Worm (Caenorhabditis elegans) whole organism, young adult: ENCODE data around the gene nspc-15.
A peak's percentile ranks its signal among the peaks of the same experiment; 100 is the strongest.

Source experiments
- B0035.1 ChIP-seq: sonication (generic microtip); optimal IDR thresholded peaks from 2 replicates; lab custom pipeline; 2016; ENCODE audit warnings: missing genetic modification characterization, mild to moderate bottlenecking, missing compliant biosample characterization, missing genotype, missing genetic modification reagents
- B0261.1 ChIP-seq: sonication (generic microtip); optimal IDR thresholded peaks from 2 replicates; lab custom pipeline; 2016; ENCODE audit warnings: mild to moderate bottlenecking, missing genetic modification characterization, moderate library complexity, missing compliant biosample characterization
- B0336.3 ChIP-seq: fragments of 200-800 bp; sonication (Bioruptor generic); IDR thresholded peaks from 2 replicates; pipeline ENCODE4 v1.3.6; 2022; ENCODE audit warnings: missing genetic modification characterization, missing compliant biosample characterization
- C06A6.2 ChIP-seq: fragments of 200-800 bp; sonication (Bioruptor generic); conservative IDR thresholded peaks from 2 replicates; pipeline ENCODE4 v1.3.6; 2022; ENCODE audit warnings: missing genetic modification characterization, missing compliant biosample characterization
- C17E4.6 ChIP-seq: fragments of 200-800 bp; sonication (Bioruptor generic); IDR thresholded peaks from 2 replicates; pipeline ENCODE4 v1.3.6; 2022; ENCODE audit warnings: missing genetic modification reagents, missing genetic modification characterization, missing compliant biosample characterization
- D2030.7 ChIP-seq: fragments of 200-800 bp; sonication (Bioruptor generic); IDR thresholded peaks from 2 replicates; pipeline ENCODE4 v1.3.6; 2022; ENCODE audit warnings: missing genetic modification reagents, missing genetic modification characterization, missing compliant biosample characterization
- F52B5.7 ChIP-seq: sonication (generic microtip); optimal IDR thresholded peaks from 2 replicates; lab custom pipeline; 2016; ENCODE audit warnings: mild to moderate bottlenecking, missing genetic modification characterization, missing compliant biosample characterization
- Y53F4B.3 ChIP-seq: fragments of 200-800 bp; sonication (Bioruptor generic); IDR thresholded peaks from 2 replicates; pipeline ENCODE4 v1.3.6; 2022; ENCODE audit warnings: missing genetic modification reagents, missing genetic modification characterization, missing compliant biosample characterization
- Y53G8AR.9 ChIP-seq: fragments of 200-800 bp; sonication (Bioruptor generic); conservative IDR thresholded peaks from 2 replicates; pipeline ENCODE4 v1.3.6; 2022; ENCODE audit warnings: missing genetic modification reagents, missing genetic modification characterization, missing compliant biosample characterization
- Y56A3A.18 ChIP-seq: fragments of 200-800 bp; sonication (Bioruptor generic); IDR thresholded peaks from 2 replicates; pipeline ENCODE4 v1.3.6; 2022; ENCODE audit warnings: missing genetic modification reagents, missing genetic modification characterization, missing compliant biosample characterization
- Y67H2A.10 ChIP-seq: fragments of 200-800 bp; sonication (Bioruptor generic); conservative IDR thresholded peaks from 2 replicates; pipeline ENCODE4 v1.3.6; 2022; ENCODE audit warnings: missing genetic modification reagents, missing genetic modification characterization, missing compliant biosample characterization
- akir-1 ChIP-seq: fragments of 200-800 bp; sonication (Bioruptor generic); optimal IDR thresholded peaks from 2 replicates; lab custom pipeline; 2018; ENCODE audit warnings: mild to moderate bottlenecking, missing genetic modification characterization, moderate library complexity, missing compliant biosample characterization
- attf-6 ChIP-seq: fragments of 200-800 bp; sonication (Bioruptor generic); IDR thresholded peaks from 2 replicates; pipeline ENCODE4 v1.3.6; 2022; ENCODE audit warnings: missing genetic modification reagents, missing genetic modification characterization, missing compliant biosample characterization
- bed-2 ChIP-seq: fragments of 200-800 bp; sonication (Bioruptor generic); IDR thresholded peaks from 2 replicates; pipeline ENCODE4 v1.3.6; 2022; ENCODE audit warnings: missing genetic modification reagents, missing genetic modification characterization, missing compliant biosample characterization
- ccch-3 ChIP-seq: fragments of 200-800 bp; sonication (Bioruptor generic); optimal IDR thresholded peaks from 2 replicates; lab custom pipeline; 2018; ENCODE audit warnings: mild to moderate bottlenecking, missing genetic modification characterization, missing compliant biosample characterization
- ceh-27 ChIP-seq: fragments of 200-800 bp; sonication (Bioruptor generic); optimal IDR thresholded peaks from 2 replicates; lab custom pipeline; 2018; ENCODE audit warnings: mild to moderate bottlenecking, missing genetic modification characterization, moderate library complexity, missing compliant biosample characterization
- die-1 ChIP-seq: sonication (generic microtip); optimal IDR thresholded peaks from 2 replicates; lab custom pipeline; 2016; ENCODE audit warnings: missing genotype, mild to moderate bottlenecking, missing genetic modification characterization, missing compliant biosample characterization
- dox-1 ChIP-seq: fragments of 200-800 bp; sonication (Bioruptor generic); IDR thresholded peaks from 2 replicates; pipeline ENCODE4 v1.3.6; 2022; ENCODE audit warnings: missing genetic modification reagents, missing genetic modification characterization, missing compliant biosample characterization
- dpff-1 ChIP-seq: sonication (generic microtip); optimal IDR thresholded peaks from 2 replicates; lab custom pipeline; 2017; ENCODE audit warnings: mild to moderate bottlenecking, missing genetic modification characterization, missing compliant biosample characterization
- efl-1 ChIP-seq: fragments of 150-350 bp; optimal IDR thresholded peaks from 2 replicates; lab custom pipeline; 2014; ENCODE audit warnings: missing biosample characterization, missing genetic modification reagents, missing genetic modification characterization
- fkh-3 ChIP-seq: sonication (generic microtip); optimal IDR thresholded peaks from 2 replicates; lab custom pipeline; 2016; ENCODE audit warnings: mild to moderate bottlenecking, missing genetic modification characterization, missing compliant biosample characterization
- gei-17 ChIP-seq: fragments of 200-800 bp; sonication (Bioruptor generic); optimal IDR thresholded peaks from 2 replicates; lab custom pipeline; 2018; ENCODE audit warnings: mild to moderate bottlenecking, missing genetic modification characterization, missing compliant biosample characterization
- him-1 ChIP-seq: sonication (generic microtip); optimal IDR thresholded peaks from 2 replicates; lab custom pipeline; 2016; ENCODE audit warnings: missing genotype, missing genetic modification reagents, missing genetic modification characterization, missing compliant biosample characterization
- hlh-12 ChIP-seq: sonication (generic microtip); optimal IDR thresholded peaks from 2 replicates; lab custom pipeline; 2016; ENCODE audit warnings: missing genetic modification characterization, missing compliant biosample characterization
- hmg-1.2 ChIP-seq: fragments of 200-800 bp; sonication (Bioruptor generic); IDR thresholded peaks from 2 replicates; pipeline ENCODE4 v1.3.6; 2022; ENCODE audit warnings: missing genetic modification reagents, missing genetic modification characterization, missing compliant biosample characterization
- hmg-20 ChIP-seq: fragments of 200-800 bp; sonication (Bioruptor generic); IDR thresholded peaks from 2 replicates; pipeline ENCODE4 v1.3.6; 2022; ENCODE audit warnings: missing genetic modification reagents, missing genetic modification characterization, missing compliant biosample characterization
- hsf-1 ChIP-seq: fragments of 200-800 bp; sonication (Bioruptor generic); IDR thresholded peaks from 2 replicates; pipeline ENCODE4 v1.3.6; 2022; ENCODE audit warnings: missing genetic modification reagents, missing genetic modification characterization, missing compliant biosample characterization
- let-526 ChIP-seq: fragments of 200-800 bp; sonication (Bioruptor generic); IDR thresholded peaks from 2 replicates; pipeline ENCODE4 v1.3.6; 2022; ENCODE audit warnings: missing genetic modification reagents, missing genetic modification characterization, missing compliant biosample characterization
- lin-35 ChIP-seq, 3 experiments: fragments of 150-350 bp in 2 of 3; sonication (generic microtip) in 1 of 3; optimal IDR thresholded peaks; 2 replicates each; lab custom pipeline; 2014 to 2018; ENCODE audit warnings: missing biosample characterization in 3 of 3, missing genetic modification characterization in 3 of 3, missing genetic modification reagents in 3 of 3
- lin-54 ChIP-seq: fragments of 200-800 bp; sonication (Bioruptor generic); optimal IDR thresholded peaks from 2 replicates; lab custom pipeline; 2018; ENCODE audit warnings: mild to moderate bottlenecking, missing genetic modification characterization, missing compliant biosample characterization
- lir-1 ChIP-seq: fragments of 200-800 bp; sonication (Bioruptor generic); conservative IDR thresholded peaks from 2 replicates; pipeline ENCODE4 v1.3.6; 2022; ENCODE audit warnings: missing genetic modification reagents, missing genetic modification characterization, missing compliant biosample characterization
- lsy-27 ChIP-seq: sonication (generic microtip); optimal IDR thresholded peaks from 2 replicates; lab custom pipeline; 2017; ENCODE audit warnings: missing genetic modification characterization, mild to moderate bottlenecking, missing compliant biosample characterization, antibody characterized with exemption, missing genotype, borderline replicate concordance; ENCODE audit not compliant: insufficient read depth
- madf-3 ChIP-seq: fragments of 200-800 bp; sonication (Bioruptor generic); IDR thresholded peaks from 2 replicates; pipeline ENCODE4 v1.3.6; 2022; ENCODE audit warnings: missing genetic modification reagents, missing genetic modification characterization, missing compliant biosample characterization
- madf-6 ChIP-seq: fragments of 200-800 bp; sonication (Bioruptor generic); IDR thresholded peaks from 2 replicates; pipeline ENCODE4 v1.3.6; 2022; ENCODE audit warnings: missing genetic modification reagents, missing genetic modification characterization, missing compliant biosample characterization
- madf-8 ChIP-seq: fragments of 200-800 bp; sonication (Bioruptor generic); conservative IDR thresholded peaks from 2 replicates; pipeline ENCODE4 v1.3.6; 2022; ENCODE audit warnings: missing genetic modification reagents, missing genetic modification characterization, missing compliant biosample characterization
- mel-28 ChIP-seq: sonication (generic microtip); optimal IDR thresholded peaks from 2 replicates; lab custom pipeline; 2016; ENCODE audit warnings: borderline replicate concordance, mild to moderate bottlenecking, missing genetic modification characterization, missing compliant biosample characterization
- mes-4 ChIP-seq: sonication (generic microtip); optimal IDR thresholded peaks from 2 replicates; lab custom pipeline; 2016; ENCODE audit warnings: missing genotype, missing genetic modification characterization, missing compliant biosample characterization
- nfyb-1 ChIP-seq: fragments of 200-800 bp; sonication (Bioruptor generic); IDR thresholded peaks from 2 replicates; pipeline ENCODE4 v1.3.6; 2022; ENCODE audit warnings: missing genetic modification reagents, missing genetic modification characterization, missing compliant biosample characterization
- nhr-179 ChIP-seq: sonication (generic microtip); optimal IDR thresholded peaks from 2 replicates; lab custom pipeline; 2016; ENCODE audit warnings: mild to moderate bottlenecking, missing genetic modification characterization, missing compliant biosample characterization
- nhr-80 ChIP-seq: sonication (generic microtip); optimal IDR thresholded peaks from 2 replicates; lab custom pipeline; 2016; ENCODE audit warnings: missing genetic modification characterization, missing compliant biosample characterization
- nhr-90 ChIP-seq: sonication (generic microtip); optimal IDR thresholded peaks from 2 replicates; lab custom pipeline; 2016; ENCODE audit warnings: missing genotype, mild to moderate bottlenecking, missing genetic modification characterization, missing compliant biosample characterization
- snpc-1.3 ChIP-seq: sonication (generic microtip); optimal IDR thresholded peaks from 2 replicates; lab custom pipeline; 2017; ENCODE audit warnings: missing genetic modification characterization, mild to moderate bottlenecking, missing compliant biosample characterization, antibody characterized with exemption, moderate library complexity, missing genotype, missing genetic modification reagents; ENCODE audit not compliant: insufficient read depth
- snpc-3.4 ChIP-seq: sonication (generic microtip); optimal IDR thresholded peaks from 2 replicates; lab custom pipeline; 2017; ENCODE audit warnings: missing genetic modification characterization, mild to moderate bottlenecking, missing compliant biosample characterization, antibody characterized with exemption, moderate library complexity, missing genotype, missing genetic modification reagents
- somi-1 ChIP-seq: fragments of 200-800 bp; sonication (Bioruptor generic); optimal IDR thresholded peaks from 2 replicates; lab custom pipeline; 2018; ENCODE audit warnings: mild to moderate bottlenecking, missing genetic modification characterization, missing compliant biosample characterization
- sptf-2 ChIP-seq: fragments of 200-800 bp; sonication (Bioruptor generic); optimal IDR thresholded peaks from 2 replicates; lab custom pipeline; 2018; ENCODE audit warnings: mild to moderate bottlenecking, missing genetic modification characterization, missing compliant biosample characterization
- tlf-1 ChIP-seq: fragments of 200-800 bp; sonication (Bioruptor generic); optimal IDR thresholded peaks from 2 replicates; lab custom pipeline; 2018; ENCODE audit warnings: mild to moderate bottlenecking, missing genetic modification characterization, missing compliant biosample characterization
- xnd-1 ChIP-seq: sonication (generic microtip); optimal IDR thresholded peaks from 2 replicates; lab custom pipeline; 2016; ENCODE audit warnings: missing genotype, missing genetic modification reagents, missing genetic modification characterization, missing compliant biosample characterization

The nspc-15 gene

ce11 chrX:12362951-12363486, 2.5 kb downstream of the nspc-15 start (continued):
- TF ChIP-seq dpff-1: peak; percentile 86
- TF ChIP-seq nfyb-1: peak; percentile 95
- peak; percentile 91 for TF ChIP-seq nhr-90 (tag; lab: Kevin White, UChicago)
- peak; percentile 96 for TF ChIP-seq dox-1
- TF ChIP-seq efl-1 (GFP tag; lab: Kevin White, UChicago): no peak
- TF ChIP-seq die-1: peak; percentile 66
- peak; percentile 81 for TF ChIP-seq mel-28 (tag; lab: Kevin White, UChicago)
- TF ChIP-seq nhr-179 (tag; lab: Kevin White, UChicago): peak; percentile 81
- no peak for TF ChIP-seq xnd-1 (tag; lab: Kevin White, UChicago)
- peak; percentile 99 for TF ChIP-seq B0336.3 (GFP tag; lab: Robert Waterston, UW)
- peak; percentile 38 for TF ChIP-seq sptf-2
- 0 out of 2 replicates have a peak, but pooled peaks have one; percentile 20 for TF ChIP-seq hsf-1 (GFP tag; lab: Robert Waterston, UW)
- peak; percentile 70 for TF ChIP-seq akir-1 (GFP tag; lab: Kevin White, UChicago)
- TF ChIP-seq Y56A3A.18 (GFP tag; lab: Robert Waterston, UW): peak; percentile 98
- TF ChIP-seq B0261.1: peak; percentile 62
- no peak for TF ChIP-seq D2030.7 (GFP tag; lab: Robert Waterston, UW)
- TF ChIP-seq C17E4.6 (GFP tag; lab: Robert Waterston, UW): peak; percentile 77
- TF ChIP-seq lsy-27 (tag; lab: Kevin White, UChicago): no peak
- TF ChIP-seq Y53F4B.3 (GFP tag; lab: Robert Waterston, UW): no peak
- TF ChIP-seq somi-1 (GFP tag; lab: Kevin White, UChicago): peak; percentile 97
- no peak for TF ChIP-seq hlh-12 (tag; lab: Kevin White, UChicago)
- peak; percentile 97 for TF ChIP-seq tlf-1 (GFP tag; lab: Kevin White, UChicago)
- peak; percentile 98 for TF ChIP-seq ceh-27 (GFP tag; lab: Kevin White, UChicago)
- no peak for TF ChIP-seq him-1
- TF ChIP-seq nhr-80 (tag; lab: Kevin White, UChicago): peak; percentile 96
- peak; percentile 88 for TF ChIP-seq lin-54 (GFP tag; lab: Kevin White, UChicago)
- peak in 2 of 3 experiments; percentile 86 to 98 for TF ChIP-seq lin-35 (GFP tag; optimal IDR thresholded peaks at IDR 0.05; lab: Kevin White, UChicago)
- TF ChIP-seq madf-6 (GFP tag; lab: Robert Waterston, UW): no peak
- peak; percentile 91 for TF ChIP-seq hmg-20
- TF ChIP-seq madf-3 (GFP tag; lab: Robert Waterston, UW): peak; percentile 72
- peak; percentile 81 for TF ChIP-seq let-526 (GFP tag; lab: Robert Waterston, UW)
- TF ChIP-seq snpc-1.3 (tag; lab: Kevin White, UChicago): no peak
- TF ChIP-seq C06A6.2 (GFP tag; lab: Robert Waterston, UW): peak; percentile 95
- peak; percentile 81 for TF ChIP-seq hmg-1.2 (GFP tag; lab: Robert Waterston, UW)
- TF ChIP-seq Y67H2A.10 (GFP tag; lab: Robert Waterston, UW): no peak
- TF ChIP-seq B0035.1 (tag; lab: Kevin White, UChicago): peak; percentile 95
- TF ChIP-seq Y53G8AR.9 (GFP tag; lab: Robert Waterston, UW): peak; percentile 97
- TF ChIP-seq mes-4: no peak
- TF ChIP-seq gei-17 (GFP tag; lab: Kevin White, UChicago): peak; percentile 97
- TF ChIP-seq ccch-3 (GFP tag; lab: Kevin White, UChicago): peak; percentile 86
- TF ChIP-seq fkh-3 (tag; lab: Kevin White, UChicago): no peak
- no peak for TF ChIP-seq madf-8 (GFP tag; lab: Robert Waterston, UW)
- TF ChIP-seq F52B5.7: peak; percentile 77
- no peak for TF ChIP-seq attf-6
- TF ChIP-seq snpc-3.4: peak; percentile 36
- TF ChIP-seq bed-2 (GFP tag; lab: Robert Waterston, UW): peak; percentile 29; the same call in 1 of the 2 replicates
- TF ChIP-seq lir-1 (GFP tag; lab: Robert Waterston, UW): peak; percentile 81
